Fruit fly (Drosophila melanogaster) whole organism, wandering third instar larva: ENCODE results near the gene Myo10A.
A peak's percentile ranks its signal among the peaks of the same experiment; 100 is the strongest.

Experiments
- Abd-B ChIP-seq: fragments of >200 bp; optimal IDR thresholded peaks from 2 replicates; lab custom pipeline; 2017; ENCODE audit warnings: missing biosample characterization, missing genetic modification characterization
- CG32264 ChIP-seq: fragments of 200-800 bp; sonication (Bioruptor generic); optimal IDR thresholded peaks from 2 replicates; lab custom pipeline; 2016; ENCODE audit warnings: missing biosample characterization, missing genetic modification characterization
- CG9705 ChIP-seq: fragments of 200-800 bp; sonication (Bioruptor generic); optimal IDR thresholded peaks from 2 replicates; lab custom pipeline; 2018; ENCODE audit warnings: missing biosample characterization, mild to moderate bottlenecking, missing genetic modification characterization
- Dfd ChIP-seq: fragments of >200 bp; optimal IDR thresholded peaks from 2 replicates; lab custom pipeline; 2017; ENCODE audit warnings: missing biosample characterization, missing genetic modification characterization
- Dif ChIP-seq: fragments of 200-275, 200-300 bp; sonication (Bioruptor generic); optimal IDR thresholded peaks from 2 replicates; lab custom pipeline; 2018; ENCODE audit warnings: missing biosample characterization, missing genetic modification characterization; ENCODE audit not compliant: partially characterized antibody
- HLH106 ChIP-seq: fragments of 200-800 bp; optimal IDR thresholded peaks from 3 replicates; lab custom pipeline; 2019; ENCODE audit warnings: missing biosample characterization, mild to moderate bottlenecking, missing genetic modification characterization, moderate library complexity
- Hnf4 ChIP-seq: fragments of 200-800 bp; sonication (Bioruptor generic); optimal IDR thresholded peaks from 2 replicates; lab custom pipeline; 2016; ENCODE audit warnings: missing biosample characterization, mild to moderate bottlenecking, missing genetic modification characterization
- Hr78 ChIP-seq: fragments of >200 bp; optimal IDR thresholded peaks from 2 replicates; lab custom pipeline; 2017; ENCODE audit warnings: missing biosample characterization, missing genetic modification characterization
- Hr83 ChIP-seq: fragments of 200-300 bp; sonication (Bioruptor generic); optimal IDR thresholded peaks from 2 replicates; lab custom pipeline; 2016; ENCODE audit warnings: missing biosample characterization, mild to moderate bottlenecking, missing genetic modification characterization, moderate library complexity; ENCODE audit not compliant: poor library complexity, severe bottlenecking
- Jra ChIP-seq: sonication (Bioruptor generic); optimal IDR thresholded peaks from 2 replicates; lab custom pipeline; 2016; ENCODE audit warnings: missing biosample characterization, missing genetic modification characterization
- Mio ChIP-seq: sonication (Bioruptor generic); optimal IDR thresholded peaks from 2 replicates; lab custom pipeline; 2016; ENCODE audit warnings: missing biosample characterization, missing genetic modification characterization
- Myc ChIP-seq: fragments of >200 bp; optimal IDR thresholded peaks from 2 replicates; lab custom pipeline; 2017
- N ChIP-seq: fragments of >200 bp; optimal IDR thresholded peaks from 2 replicates; lab custom pipeline; 2018; ENCODE audit warnings: missing biosample characterization, missing external identifiers, missing genetic modification characterization
- OdsH ChIP-seq: fragments of 200-800 bp; sonication (Bioruptor generic); optimal IDR thresholded peaks from 2 replicates; lab custom pipeline; 2016; ENCODE audit warnings: missing biosample characterization, mild to moderate bottlenecking, missing genetic modification characterization
- Rel ChIP-seq, 2 experiments: fragments of 200-800 bp; sonication (Bioruptor generic) in 1 of 2; optimal IDR thresholded peaks; 2 replicates in 1 of 2; 3 replicates in 1 of 2; lab custom pipeline; 2016 to 2019; ENCODE audit warnings: mild to moderate bottlenecking in 2 of 2, missing biosample characterization in 2 of 2, missing genetic modification characterization in 2 of 2, moderate library complexity in 1 of 2
- br ChIP-seq: fragments of 200-800 bp; sonication (Bioruptor generic); optimal IDR thresholded peaks from 2 replicates; lab custom pipeline; 2016; ENCODE audit warnings: missing biosample characterization, missing genetic modification characterization
- brk ChIP-seq: fragments of 200-800 bp; sonication (Bioruptor generic); optimal IDR thresholded peaks from 2 replicates; lab custom pipeline; 2016; ENCODE audit warnings: missing biosample characterization, mild to moderate bottlenecking, missing genetic modification characterization
- dl ChIP-seq, 2 experiments: fragments of 175-275, 200-275 bp in 1 of 2; fragments of 200-275 bp in 1 of 2; sonication (Bioruptor generic); optimal IDR thresholded peaks; lab custom pipeline; 2018; ENCODE audit warnings: mild to moderate bottlenecking in 2 of 2, missing biosample characterization in 2 of 2, missing genetic modification characterization in 2 of 2, moderate library complexity in 2 of 2; ENCODE audit not compliant: partially characterized antibody in 2 of 2, insufficient read depth in 1 of 2
- dmrt93B ChIP-seq: fragments of 200-800 bp; sonication (Bioruptor generic); optimal IDR thresholded peaks from 2 replicates; lab custom pipeline; 2018; ENCODE audit warnings: missing biosample characterization, mild to moderate bottlenecking, missing genetic modification characterization
- dsf ChIP-seq: sonication (Bioruptor generic); optimal IDR thresholded peaks from 2 replicates; lab custom pipeline; 2016; ENCODE audit warnings: missing biosample characterization, missing genetic modification characterization, borderline replicate concordance
- ey ChIP-seq: fragments of 200-800 bp; sonication (Bioruptor generic); optimal IDR thresholded peaks from 2 replicates; lab custom pipeline; 2016; ENCODE audit warnings: missing biosample characterization, missing genetic modification characterization
- foxo ChIP-seq, 2 experiments: fragments of 200-800 bp; sonication (Bioruptor generic); optimal IDR thresholded peaks; 2 replicates in 1 of 2; 3 replicates in 1 of 2; lab custom pipeline; 2016 to 2017; ENCODE audit warnings: missing biosample characterization in 2 of 2, missing genetic modification characterization in 2 of 2
- fru ChIP-seq: fragments of 200-800 bp; sonication (Bioruptor generic); optimal IDR thresholded peaks from 3 replicates; lab custom pipeline; 2016; ENCODE audit warnings: missing biosample characterization, mild to moderate bottlenecking, missing genetic modification characterization
- h ChIP-seq: fragments of 200-800 bp; sonication (Bioruptor generic); optimal IDR thresholded peaks from 3 replicates; lab custom pipeline; 2016; ENCODE audit warnings: missing biosample characterization, mild to moderate bottlenecking, missing genetic modification characterization
- lola ChIP-seq: fragments of >200 bp; optimal IDR thresholded peaks from 2 replicates; lab custom pipeline; 2017; ENCODE audit warnings: missing biosample characterization, missing genetic modification characterization
- pan ChIP-seq: fragments of >200 bp; optimal IDR thresholded peaks from 2 replicates; lab custom pipeline; 2017
- psq ChIP-seq: fragments of 200-800 bp; sonication (Bioruptor generic); optimal IDR thresholded peaks from 3 replicates; lab custom pipeline; 2017; ENCODE audit warnings: missing biosample characterization, mild to moderate bottlenecking, missing genetic modification characterization, moderate library complexity
- rgr ChIP-seq: fragments of 200-800 bp; sonication (Bioruptor generic); optimal IDR thresholded peaks from 3 replicates; lab custom pipeline; 2016; ENCODE audit warnings: missing biosample characterization, mild to moderate bottlenecking, missing genetic modification characterization
- sage ChIP-seq: fragments of 200-800 bp; sonication (Bioruptor generic); optimal IDR thresholded peaks from 2 replicates; lab custom pipeline; 2016; ENCODE audit warnings: missing biosample characterization, mild to moderate bottlenecking, missing genetic modification characterization
- sv ChIP-seq: fragments of 200-800 bp; sonication (Bioruptor generic); optimal IDR thresholded peaks from 3 replicates; lab custom pipeline; 2016; ENCODE audit warnings: missing biosample characterization, missing genetic modification characterization
- tai ChIP-seq: sonication (Bioruptor generic); optimal IDR thresholded peaks from 2 replicates; lab custom pipeline; 2016; ENCODE audit warnings: missing biosample characterization, missing genetic modification characterization
- usp ChIP-seq: fragments of >200 bp; optimal IDR thresholded peaks from 2 replicates; lab custom pipeline; 2017; ENCODE audit warnings: missing biosample characterization, missing genetic modification characterization
- woc ChIP-seq: sonication (Bioruptor generic); optimal IDR thresholded peaks from 2 replicates; lab custom pipeline; 2016; ENCODE audit warnings: missing biosample characterization, mild to moderate bottlenecking, missing genetic modification characterization

Myo10A gene

DNA sequence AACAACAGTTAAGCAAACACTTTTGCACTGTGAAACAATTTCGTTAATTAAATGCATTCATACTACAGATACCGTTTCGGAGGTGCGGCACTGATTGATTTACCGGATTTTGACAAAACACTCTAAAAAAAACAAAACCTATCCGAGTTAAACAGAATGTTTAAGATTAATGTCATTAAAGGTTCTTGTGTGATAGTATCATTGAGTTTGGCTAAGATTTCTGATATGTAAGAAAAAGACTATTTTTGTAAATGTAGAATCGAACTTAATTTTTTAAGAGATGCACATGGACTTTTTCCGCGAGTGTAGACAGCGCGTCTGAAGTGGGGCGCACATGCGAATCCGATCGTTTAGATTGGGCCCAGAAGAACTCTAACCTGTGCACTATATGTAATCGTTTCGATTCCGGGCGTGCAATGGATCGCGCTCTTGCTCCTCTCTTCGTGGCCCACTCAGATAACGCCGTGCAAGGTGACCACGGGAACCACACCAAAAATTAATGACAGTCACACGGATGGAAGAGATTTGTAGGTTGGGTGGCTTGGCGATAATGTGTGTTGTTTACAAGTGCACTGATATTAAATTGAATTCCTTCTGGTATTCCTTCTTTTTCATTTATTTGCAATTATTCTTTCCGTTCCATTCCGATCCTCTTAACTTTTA lies 40.6 kb upstream of the Myo10A start:
- peak; percentile 34 for TF ChIP-seq fru (GFP tag; lab: Kevin White, UChicago)
- no peak for TF ChIP-seq woc (GFP tag; lab: Kevin White, UChicago)
- TF ChIP-seq foxo (GFP tag; optimal IDR thresholded peaks at IDR 0.05; lab: Kevin White, UChicago): peak in 1 of 2 experiments; percentile 34
- TF ChIP-seq ey: peak; percentile 35
- TF ChIP-seq h (GFP tag; lab: Kevin White, UChicago): peak; percentile 17
- peak; percentile 53 for TF ChIP-seq rgr (GFP tag; lab: Kevin White, UChicago)
- no peak for TF ChIP-seq Hr78
- TF ChIP-seq Rel (GFP tag; optimal IDR thresholded peaks at IDR 0.05; lab: Kevin White, UChicago): no peak
- peak; percentile 96 for TF ChIP-seq Rel (tag; optimal IDR thresholded peaks at IDR 0.05; lab: Kevin White, UChicago)
- TF ChIP-seq OdsH: peak; percentile 26

dm6 chrX:10891150-10891549 lies 39.5 kb upstream of the Myo10A start, which contains the start of gene Ork1:
Gene Ork1 (minus strand): TSS chrX:10891250.
- no peak for TF ChIP-seq Abd-B (GFP tag; lab: Kevin White, UChicago)
- no peak for TF ChIP-seq Hr83 (GFP tag; lab: Kevin White, UChicago)
- TF ChIP-seq Dif: no peak
- TF ChIP-seq pan (lab: Kevin White, UChicago): no peak
- no peak for TF ChIP-seq HLH106 (tag; lab: Kevin White, UChicago)
- TF ChIP-seq lola (GFP tag; lab: Kevin White, UChicago): no peak
- TF ChIP-seq CG32264 (GFP tag; lab: Kevin White, UChicago): no peak
- no peak for TF ChIP-seq OdsH
- TF ChIP-seq rgr (GFP tag; lab: Kevin White, UChicago): no peak
- TF ChIP-seq Myc (lab: Kevin White, UChicago): no peak
- TF ChIP-seq Mio: no peak
- no peak for TF ChIP-seq CG9705 (GFP tag; lab: Kevin White, UChicago)
- TF ChIP-seq br: no peak
- no peak for TF ChIP-seq sage (GFP tag; lab: Kevin White, UChicago)
- TF ChIP-seq dl (GFP tag; optimal IDR thresholded peaks at IDR 0.05; lab: Kevin White, UChicago; ENCODE audit: insufficient read depth in 1 of 2, partially characterized antibody in 2 of 2): no peak
- no peak for TF ChIP-seq Dfd (GFP tag; lab: Kevin White, UChicago)
- no peak for TF ChIP-seq N (GFP tag; lab: Kevin White, UChicago)
- no peak for TF ChIP-seq dsf (GFP tag; lab: Kevin White, UChicago)
- TF ChIP-seq, all 38 proteins: peak for 0

dm6 chrX:10893208-10893607 lies 37.4 kb upstream of the Myo10A start:
- TF ChIP-seq psq (no peak), dsf (GFP tag; lab: Kevin White, UChicago) (no peak), Myc (lab: Kevin White, UChicago) (no peak), Hnf4 (GFP tag; lab: Kevin White, UChicago) (no peak), rgr (GFP tag; lab: Kevin White, UChicago) (peak; percentile 20), fru (GFP tag; lab: Kevin White, UChicago) (peak; percentile 20), CG32264 (GFP tag; lab: Kevin White, UChicago) (no peak), br (peak; percentile 14), ey (peak; percentile 24), dmrt93B (GFP tag; lab: Kevin White, UChicago) (no peak), tai (GFP tag; lab: Kevin White, UChicago) (no peak), Jra (no peak), Mio (no peak), usp (GFP tag; lab: Kevin White, UChicago) (no peak), h (GFP tag; lab: Kevin White, UChicago) (no peak), brk (GFP tag; lab: Kevin White, UChicago) (no peak), Rel (GFP tag; optimal IDR thresholded peaks at IDR 0.05; lab: Kevin White, UChicago) (no peak), Rel (tag; optimal IDR thresholded peaks at IDR 0.05; lab: Kevin White, UChicago) (peak; percentile 3), OdsH (no peak), sage (GFP tag; lab: Kevin White, UChicago) (no peak), dl (GFP tag; optimal IDR thresholded peaks at IDR 0.05; lab: Kevin White, UChicago; ENCODE audit: insufficient read depth in 1 of 2, partially characterized antibody in 2 of 2) (no peak), Abd-B (GFP tag; lab: Kevin White, UChicago) (no peak), sv (GFP tag; lab: Kevin White, UChicago) (no peak), Dfd (GFP tag; lab: Kevin White, UChicago) (no peak), HLH106 (tag; lab: Kevin White, UChicago) (no peak)
- TF ChIP-seq, all 38 proteins: peak for 5
